Fruit fly (Drosophila melanogaster) whole organism, pupa: ENCODE data around the gene CG3246.

Experiments
- CG10348 ChIP-seq: fragments of 200-800 bp; sonication (Bioruptor generic); IDR thresholded peaks from 2 replicates; pipeline ENCODE4 v1.3.6; 2022; ENCODE audit warnings: missing biosample characterization, missing genetic modification characterization
- CG14655 ChIP-seq: fragments of 200-800 bp; sonication (Bioruptor generic); optimal IDR thresholded peaks from 3 replicates; lab custom pipeline; 2017; ENCODE audit warnings: mild to moderate bottlenecking, missing biosample characterization, missing genetic modification reagents, missing genetic modification characterization
- CG15710 ChIP-seq: fragments of 200-800 bp; sonication (Bioruptor generic); optimal IDR thresholded peaks from 2 replicates; lab custom pipeline; 2018; ENCODE audit warnings: missing biosample characterization, mild to moderate bottlenecking, missing genetic modification characterization, moderate library complexity
- CG17806 ChIP-seq: fragments of 200-800 bp; sonication (Bioruptor generic); optimal IDR thresholded peaks from 2 replicates; lab custom pipeline; 2018; ENCODE audit warnings: missing biosample characterization, mild to moderate bottlenecking, missing genetic modification characterization, moderate library complexity
- CG32121 ChIP-seq: fragments of 200-800 bp; sonication (Bioruptor generic); IDR thresholded peaks from 2 replicates; pipeline ENCODE4 v1.3.6; 2022; ENCODE audit warnings: missing biosample characterization, missing genetic modification characterization
- CG34367 ChIP-seq: fragments of 200-800 bp; sonication (Bioruptor generic); optimal IDR thresholded peaks from 2 replicates; lab custom pipeline; 2018; ENCODE audit warnings: missing biosample characterization, mild to moderate bottlenecking, missing genetic modification characterization
- CG4496 ChIP-seq: fragments of 200-800 bp; sonication (Bioruptor generic); IDR thresholded peaks from 3 replicates; pipeline ENCODE4 v1.3.6; 2022; ENCODE audit warnings: missing biosample characterization, missing genetic modification characterization
- CG9948 ChIP-seq: fragments of 200-800 bp; sonication (Bioruptor generic); optimal IDR thresholded peaks from 2 replicates; lab custom pipeline; 2018; ENCODE audit warnings: missing biosample characterization, mild to moderate bottlenecking, missing genetic modification characterization, moderate library complexity
- EcR ChIP-seq: fragments of 200-800 bp; sonication (Bioruptor generic); optimal IDR thresholded peaks from 3 replicates; lab custom pipeline; 2019; ENCODE audit warnings: missing biosample characterization, missing genetic modification characterization, mild to moderate bottlenecking, moderate library complexity, missing genetic modification reagents
- Pif1A ChIP-seq: fragments of 200-800 bp; sonication (Bioruptor generic); optimal IDR thresholded peaks from 3 replicates; lab custom pipeline; 2016; ENCODE audit warnings: missing biosample characterization, missing genetic modification characterization
- Pif1B ChIP-seq: fragments of 200-800 bp; sonication (Bioruptor generic); optimal IDR thresholded peaks from 3 replicates; lab custom pipeline; 2016; ENCODE audit warnings: missing biosample characterization, missing genetic modification characterization
- fd96Ca ChIP-seq: fragments of 200-800 bp; sonication (Bioruptor generic); IDR thresholded peaks from 3 replicates; pipeline ENCODE4 v1.3.6; 2022; ENCODE audit warnings: missing biosample characterization, missing genetic modification characterization
- gl ChIP-seq: fragments of 200-800 bp; sonication (Bioruptor generic); optimal IDR thresholded peaks from 2 replicates; lab custom pipeline; 2018; ENCODE audit warnings: missing biosample characterization, mild to moderate bottlenecking, missing genetic modification characterization
- rn ChIP-seq: fragments of 200-800 bp; sonication (Bioruptor generic); IDR thresholded peaks from 2 replicates; pipeline ENCODE4 v1.3.6; 2022; ENCODE audit warnings: missing biosample characterization, missing genetic modification characterization

DNA sequence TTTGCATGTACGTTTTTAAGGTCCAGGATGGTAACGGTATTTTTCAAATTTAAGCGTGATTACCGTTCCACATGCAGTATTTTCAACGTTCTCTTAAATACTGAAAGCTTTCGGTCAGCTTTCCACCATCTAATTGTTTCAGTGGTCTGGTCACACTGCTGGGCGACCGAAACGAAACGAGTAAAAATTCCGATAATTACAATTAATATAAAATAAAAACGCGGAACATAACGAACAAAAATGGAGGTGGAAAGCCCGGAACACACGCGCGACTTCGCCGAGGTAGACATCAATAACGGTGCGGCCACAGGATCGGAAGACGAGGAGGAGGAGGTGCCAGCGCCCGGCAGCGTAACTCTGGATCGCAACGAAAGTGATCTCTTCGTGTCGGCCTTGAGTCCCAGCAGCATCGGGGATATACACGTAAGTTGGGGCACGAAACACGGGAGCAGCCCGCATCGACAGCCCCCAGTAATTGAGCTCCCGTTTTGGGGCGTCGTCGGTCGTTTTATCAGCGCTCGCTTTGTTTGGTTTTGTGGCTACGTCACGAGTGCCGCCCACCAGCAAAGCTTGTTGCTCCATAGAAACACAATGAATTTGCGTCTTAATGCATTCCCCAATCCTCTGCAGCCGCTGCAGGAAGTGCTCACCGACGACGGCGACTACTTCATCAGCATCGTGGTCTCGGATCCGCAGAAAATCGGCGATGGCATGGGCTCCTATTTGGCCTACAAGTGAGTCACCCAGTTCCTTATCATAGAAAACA is 12.0 kb downstream of the CG3246 start, which contains the start of gene Snx1:
- TF ChIP-seq Pif1B (GFP tag; lab: Kevin White, UChicago) (no peak), CG10348 (GFP tag; lab: Robert Waterston, UW) (no peak), CG9948 (tag; lab: Kevin White, UChicago) (no peak), rn (GFP tag; lab: Robert Waterston, UW) (no peak), Pif1A (no peak), CG14655 (no peak), fd96Ca (GFP tag; lab: Robert Waterston, UW) (no peak), CG4496 (GFP tag; lab: Robert Waterston, UW) (no peak), CG17806 (tag; lab: Kevin White, UChicago) (no peak), CG15710 (tag; lab: Kevin White, UChicago) (no peak), CG34367 (tag; lab: Kevin White, UChicago) (no peak), EcR (GFP tag; lab: Kevin White, UChicago) (no peak), gl (tag; lab: Kevin White, UChicago) (no peak), CG32121 (GFP tag; lab: Robert Waterston, UW) (no peak)
